Fruit fly (Drosophila melanogaster) whole organism, wandering third instar larva: ENCODE data around the gene melt.

Experiments
- CG32264 ChIP-seq: fragments of 200-800 bp; sonication (Bioruptor generic); optimal IDR thresholded peaks from 2 replicates; lab custom pipeline; 2016; ENCODE audit warnings: missing biosample characterization, missing genetic modification characterization
- CG9705 ChIP-seq: fragments of 200-800 bp; sonication (Bioruptor generic); optimal IDR thresholded peaks from 2 replicates; lab custom pipeline; 2018; ENCODE audit warnings: missing biosample characterization, mild to moderate bottlenecking, missing genetic modification characterization
- CrebA ChIP-seq: fragments of 200-800 bp; sonication (Bioruptor generic); optimal IDR thresholded peaks from 2 replicates; lab custom pipeline; 2016; ENCODE audit warnings: missing biosample characterization, mild to moderate bottlenecking, missing genetic modification characterization, borderline replicate concordance
- Dfd ChIP-seq: fragments of >200 bp; optimal IDR thresholded peaks from 2 replicates; lab custom pipeline; 2017; ENCODE audit warnings: missing biosample characterization, missing genetic modification characterization
- Dif ChIP-seq: fragments of 200-275, 200-300 bp; sonication (Bioruptor generic); optimal IDR thresholded peaks from 2 replicates; lab custom pipeline; 2018; ENCODE audit warnings: missing biosample characterization, missing genetic modification characterization; ENCODE audit not compliant: partially characterized antibody
- HLH106 ChIP-seq: fragments of 200-800 bp; optimal IDR thresholded peaks from 3 replicates; lab custom pipeline; 2019; ENCODE audit warnings: missing biosample characterization, mild to moderate bottlenecking, missing genetic modification characterization, moderate library complexity
- Hr78 ChIP-seq: fragments of >200 bp; optimal IDR thresholded peaks from 2 replicates; lab custom pipeline; 2017; ENCODE audit warnings: missing biosample characterization, missing genetic modification characterization
- Hr83 ChIP-seq: fragments of 200-300 bp; sonication (Bioruptor generic); optimal IDR thresholded peaks from 2 replicates; lab custom pipeline; 2016; ENCODE audit warnings: missing biosample characterization, mild to moderate bottlenecking, missing genetic modification characterization, moderate library complexity; ENCODE audit not compliant: poor library complexity, severe bottlenecking
- Jra ChIP-seq: sonication (Bioruptor generic); optimal IDR thresholded peaks from 2 replicates; lab custom pipeline; 2016; ENCODE audit warnings: missing biosample characterization, missing genetic modification characterization
- Mio ChIP-seq: sonication (Bioruptor generic); optimal IDR thresholded peaks from 2 replicates; lab custom pipeline; 2016; ENCODE audit warnings: missing biosample characterization, missing genetic modification characterization
- Myc ChIP-seq: fragments of >200 bp; optimal IDR thresholded peaks from 2 replicates; lab custom pipeline; 2017
- N ChIP-seq: fragments of >200 bp; optimal IDR thresholded peaks from 2 replicates; lab custom pipeline; 2018; ENCODE audit warnings: missing biosample characterization, missing external identifiers, missing genetic modification characterization
- OdsH ChIP-seq: fragments of 200-800 bp; sonication (Bioruptor generic); optimal IDR thresholded peaks from 2 replicates; lab custom pipeline; 2016; ENCODE audit warnings: missing biosample characterization, mild to moderate bottlenecking, missing genetic modification characterization
- Rel ChIP-seq, 2 experiments: fragments of 200-800 bp; sonication (Bioruptor generic) in 1 of 2; optimal IDR thresholded peaks; 2 replicates in 1 of 2; 3 replicates in 1 of 2; lab custom pipeline; 2016 to 2019; ENCODE audit warnings: mild to moderate bottlenecking in 2 of 2, missing biosample characterization in 2 of 2, missing genetic modification characterization in 2 of 2, moderate library complexity in 1 of 2
- Sp1 ChIP-seq: fragments of 200-800 bp; sonication (Bioruptor generic); optimal IDR thresholded peaks from 3 replicates; lab custom pipeline; 2019; ENCODE audit warnings: missing biosample characterization, mild to moderate bottlenecking, missing genetic modification characterization, moderate library complexity
- Vsx2 ChIP-seq: fragments of 200-300, 225-300 bp; sonication (Bioruptor generic); optimal IDR thresholded peaks from 2 replicates; lab custom pipeline; 2018; ENCODE audit warnings: missing biosample characterization, missing genetic modification characterization; ENCODE audit not compliant: partially characterized antibody
- br ChIP-seq: fragments of 200-800 bp; sonication (Bioruptor generic); optimal IDR thresholded peaks from 2 replicates; lab custom pipeline; 2016; ENCODE audit warnings: missing biosample characterization, missing genetic modification characterization
- brk ChIP-seq: fragments of 200-800 bp; sonication (Bioruptor generic); optimal IDR thresholded peaks from 2 replicates; lab custom pipeline; 2016; ENCODE audit warnings: missing biosample characterization, mild to moderate bottlenecking, missing genetic modification characterization
- dl ChIP-seq, 2 experiments: fragments of 175-275, 200-275 bp in 1 of 2; fragments of 200-275 bp in 1 of 2; sonication (Bioruptor generic); optimal IDR thresholded peaks; lab custom pipeline; 2018; ENCODE audit warnings: mild to moderate bottlenecking in 2 of 2, missing biosample characterization in 2 of 2, missing genetic modification characterization in 2 of 2, moderate library complexity in 2 of 2; ENCODE audit not compliant: partially characterized antibody in 2 of 2, insufficient read depth in 1 of 2
- dmrt93B ChIP-seq: fragments of 200-800 bp; sonication (Bioruptor generic); optimal IDR thresholded peaks from 2 replicates; lab custom pipeline; 2018; ENCODE audit warnings: missing biosample characterization, mild to moderate bottlenecking, missing genetic modification characterization
- dsf ChIP-seq: sonication (Bioruptor generic); optimal IDR thresholded peaks from 2 replicates; lab custom pipeline; 2016; ENCODE audit warnings: missing biosample characterization, missing genetic modification characterization, borderline replicate concordance
- ey ChIP-seq: fragments of 200-800 bp; sonication (Bioruptor generic); optimal IDR thresholded peaks from 2 replicates; lab custom pipeline; 2016; ENCODE audit warnings: missing biosample characterization, missing genetic modification characterization
- foxo ChIP-seq, 2 experiments: fragments of 200-800 bp; sonication (Bioruptor generic); optimal IDR thresholded peaks; 2 replicates in 1 of 2; 3 replicates in 1 of 2; lab custom pipeline; 2016 to 2017; ENCODE audit warnings: missing biosample characterization in 2 of 2, missing genetic modification characterization in 2 of 2
- fru ChIP-seq: fragments of 200-800 bp; sonication (Bioruptor generic); optimal IDR thresholded peaks from 3 replicates; lab custom pipeline; 2016; ENCODE audit warnings: missing biosample characterization, mild to moderate bottlenecking, missing genetic modification characterization
- h ChIP-seq: fragments of 200-800 bp; sonication (Bioruptor generic); optimal IDR thresholded peaks from 3 replicates; lab custom pipeline; 2016; ENCODE audit warnings: missing biosample characterization, mild to moderate bottlenecking, missing genetic modification characterization
- jim ChIP-seq: fragments of 175-275, 200-325 bp; sonication (Bioruptor generic); optimal IDR thresholded peaks from 2 replicates; lab custom pipeline; 2016; ENCODE audit warnings: missing biosample characterization, mild to moderate bottlenecking, missing genetic modification characterization
- pan ChIP-seq: fragments of >200 bp; optimal IDR thresholded peaks from 2 replicates; lab custom pipeline; 2017
- psq ChIP-seq: fragments of 200-800 bp; sonication (Bioruptor generic); optimal IDR thresholded peaks from 3 replicates; lab custom pipeline; 2017; ENCODE audit warnings: missing biosample characterization, mild to moderate bottlenecking, missing genetic modification characterization, moderate library complexity
- rgr ChIP-seq: fragments of 200-800 bp; sonication (Bioruptor generic); optimal IDR thresholded peaks from 3 replicates; lab custom pipeline; 2016; ENCODE audit warnings: missing biosample characterization, mild to moderate bottlenecking, missing genetic modification characterization
- sage ChIP-seq: fragments of 200-800 bp; sonication (Bioruptor generic); optimal IDR thresholded peaks from 2 replicates; lab custom pipeline; 2016; ENCODE audit warnings: missing biosample characterization, mild to moderate bottlenecking, missing genetic modification characterization
- sv ChIP-seq: fragments of 200-800 bp; sonication (Bioruptor generic); optimal IDR thresholded peaks from 3 replicates; lab custom pipeline; 2016; ENCODE audit warnings: missing biosample characterization, missing genetic modification characterization
- tai ChIP-seq: sonication (Bioruptor generic); optimal IDR thresholded peaks from 2 replicates; lab custom pipeline; 2016; ENCODE audit warnings: missing biosample characterization, missing genetic modification characterization
- woc ChIP-seq: sonication (Bioruptor generic); optimal IDR thresholded peaks from 2 replicates; lab custom pipeline; 2016; ENCODE audit warnings: missing biosample characterization, mild to moderate bottlenecking, missing genetic modification characterization

The melt gene

DNA sequence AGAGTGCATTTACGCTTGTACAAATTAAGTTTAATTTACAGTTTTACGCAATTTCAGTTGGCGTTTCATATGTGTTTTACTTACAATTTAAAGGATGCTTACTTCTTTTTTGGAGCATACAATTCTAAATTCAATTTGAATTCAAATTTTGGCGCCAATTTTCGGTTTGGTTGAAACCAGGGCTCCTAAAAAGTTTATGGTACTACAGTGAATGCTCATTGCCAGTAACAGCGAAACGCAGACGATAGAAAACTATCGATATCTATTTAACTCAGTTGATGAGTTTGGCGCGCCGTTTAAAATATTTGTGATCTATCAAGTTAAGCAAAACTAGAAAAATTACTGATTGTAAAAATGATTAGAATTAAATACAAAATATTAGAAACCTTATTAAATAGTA, 40.3 kb upstream of the melt start:
- TF ChIP-seq dmrt93B (GFP tag; lab: Kevin White, UChicago) (no peak), fru (no peak), CrebA (GFP tag; lab: Kevin White, UChicago) (no peak), sv (GFP tag; lab: Kevin White, UChicago) (no peak), woc (GFP tag; lab: Kevin White, UChicago) (no peak), ey (GFP tag; lab: Kevin White, UChicago) (no peak), foxo (GFP tag; optimal IDR thresholded peaks at IDR 0.05; lab: Kevin White, UChicago) (no peak), tai (GFP tag; lab: Kevin White, UChicago) (no peak), Vsx2 (no peak), CG32264 (GFP tag; lab: Kevin White, UChicago) (no peak), Jra (GFP tag; lab: Kevin White, UChicago) (no peak), OdsH (GFP tag; lab: Kevin White, UChicago) (no peak), CG9705 (no peak)

dm6 chr3L:7094548-7095072, 39.7 kb upstream of the melt start, which contains the start of gene form3:
TSS of gene form3 (plus strand) at chr3L:7094818.
- TF ChIP-seq fru (peak; percentile 87), brk (no peak)

- TF ChIP-seq dl (GFP tag; optimal IDR thresholded peaks at IDR 0.05; lab: Kevin White, UChicago; ENCODE audit: insufficient read depth in 1 of 2, partially characterized antibody in 2 of 2) (no peak), Mio (GFP tag; lab: Kevin White, UChicago) (no peak), Hr78 (GFP tag; lab: Kevin White, UChicago) (no peak), rgr (peak; percentile 8), Hr83 (no peak), psq (GFP tag; lab: Kevin White, UChicago) (no peak), fru (peak; percentile 6), foxo (GFP tag; optimal IDR thresholded peaks at IDR 0.05; lab: Kevin White, UChicago) (peak in 1 of 2 experiments; percentile 4), Dfd (GFP tag; lab: Kevin White, UChicago) (no peak), Dif (GFP tag; lab: Kevin White, UChicago) (no peak), CrebA (GFP tag; lab: Kevin White, UChicago) (no peak), CG9705 (no peak), Sp1 (no peak), sv (GFP tag; lab: Kevin White, UChicago) (no peak)
These were observed 37.8 kb upstream of the melt start for dm6 chr3L:7096530-7096929.

- TF ChIP-seq fru = no peak
- TF ChIP-seq CG9705 = no peak
- TF ChIP-seq dl (GFP tag; optimal IDR thresholded peaks at IDR 0.05; lab: Kevin White, UChicago; ENCODE audit: insufficient read depth in 1 of 2, partially characterized antibody in 2 of 2) = no peak
- TF ChIP-seq rgr = no peak
- no peak for TF ChIP-seq dsf (GFP tag; lab: Kevin White, UChicago)
- no peak for TF ChIP-seq brk
- no peak for TF ChIP-seq sage (GFP tag; lab: Kevin White, UChicago)
- TF ChIP-seq OdsH (GFP tag; lab: Kevin White, UChicago) = no peak
- no peak for TF ChIP-seq Sp1
- TF ChIP-seq pan (lab: Kevin White, UChicago) = no peak
These were observed 30.4 kb upstream of the melt start for dm6 chr3L:7103941-7104340.

DNA sequence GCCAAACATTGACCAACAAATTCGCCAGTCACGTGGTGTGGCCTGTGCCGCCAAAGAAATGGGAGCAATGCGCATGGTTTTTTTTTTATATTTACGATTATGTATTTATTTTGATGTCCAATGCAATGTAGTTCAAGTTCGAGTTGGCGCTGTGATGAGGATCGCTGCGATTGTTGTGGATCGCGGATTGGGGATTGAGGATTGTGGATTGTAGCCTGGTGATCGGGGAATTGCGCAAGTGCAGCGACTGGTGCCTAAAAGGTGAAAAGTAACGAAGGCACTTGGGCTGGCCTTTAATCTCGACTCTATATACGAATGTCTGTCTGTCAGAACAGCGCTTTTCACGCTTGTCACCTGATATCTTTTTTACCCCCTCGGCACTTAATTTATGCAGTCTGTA, 29.8 kb upstream of the melt start:
- no peak for TF ChIP-seq OdsH (GFP tag; lab: Kevin White, UChicago)

DNA sequence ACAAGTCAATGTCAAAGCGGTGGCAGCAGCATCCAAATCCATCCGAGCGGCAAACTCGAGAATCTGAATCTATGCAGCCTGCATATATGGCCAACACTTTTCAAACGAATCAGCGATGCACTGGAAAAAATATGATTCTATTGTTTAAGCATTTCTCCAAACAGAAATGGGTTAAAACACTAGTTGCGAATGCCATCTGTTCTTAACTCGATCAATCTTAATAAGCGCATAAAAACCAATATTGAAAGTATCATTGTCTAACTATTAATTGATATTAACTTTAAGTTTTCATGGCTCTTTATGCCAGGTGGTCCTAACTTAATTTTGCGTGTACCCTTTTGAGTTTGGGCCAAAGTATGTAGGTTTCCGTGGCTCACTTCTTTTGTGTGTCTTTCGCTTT, 28.6 kb upstream of the melt start:
- TF ChIP-seq Dif (GFP tag; lab: Kevin White, UChicago) = no peak

dm6 chr3L:7113010-7113409, 21.3 kb upstream of the melt start:
- TF ChIP-seq ey (GFP tag; lab: Kevin White, UChicago) (peak; percentile 39), Dfd (GFP tag; lab: Kevin White, UChicago) (no peak), fru (peak; percentile 70), CG9705 (no peak), CG32264 (GFP tag; lab: Kevin White, UChicago) (no peak), Myc (lab: Kevin White, UChicago) (no peak), Dif (GFP tag; lab: Kevin White, UChicago) (no peak), Sp1 (peak; percentile 37), h (GFP tag; lab: Kevin White, UChicago) (peak; percentile 47), dl (GFP tag; optimal IDR thresholded peaks at IDR 0.05; lab: Kevin White, UChicago; ENCODE audit: insufficient read depth in 1 of 2, partially characterized antibody in 2 of 2) (no peak), jim (GFP tag; lab: Kevin White, UChicago) (no peak), dsf (GFP tag; lab: Kevin White, UChicago) (no peak), br (GFP tag; lab: Kevin White, UChicago) (peak; percentile 35), HLH106 (tag; lab: Kevin White, UChicago) (peak; percentile 57), rgr (peak; percentile 18), N (GFP tag; lab: Kevin White, UChicago) (no peak), Hr78 (GFP tag; lab: Kevin White, UChicago) (no peak), Rel (GFP tag; optimal IDR thresholded peaks at IDR 0.05; lab: Kevin White, UChicago) (no peak), Rel (tag; optimal IDR thresholded peaks at IDR 0.05; lab: Kevin White, UChicago) (no peak), CrebA (GFP tag; lab: Kevin White, UChicago) (no peak), dmrt93B (GFP tag; lab: Kevin White, UChicago) (no peak), tai (GFP tag; lab: Kevin White, UChicago) (no peak), brk (no peak), woc (GFP tag; lab: Kevin White, UChicago) (peak; percentile 43), sv (GFP tag; lab: Kevin White, UChicago) (no peak), sage (GFP tag; lab: Kevin White, UChicago) (no peak)
